Worm (Caenorhabditis elegans) whole organism, L3 larva: ENCODE measurements around the gene C18E9.2.

Source experiments
- R02D3.7 ChIP-seq: fragments of 150-350 bp; optimal IDR thresholded peaks from 2 replicates; lab custom pipeline; 2014; ENCODE audit warnings: missing biosample characterization, missing genetic modification characterization
- egl-27 ChIP-seq: sonication (generic microtip); optimal IDR thresholded peaks from 4 replicates; lab custom pipeline; 2017; ENCODE audit warnings: missing biosample characterization, missing genetic modification reagents, missing genetic modification characterization
- elt-1 ChIP-seq: fragments of 150-350 bp; optimal IDR thresholded peaks from 2 replicates; lab custom pipeline; 2014; ENCODE audit warnings: missing biosample characterization, missing genetic modification characterization
- fkh-10 ChIP-seq: sonication (generic microtip); optimal IDR thresholded peaks from 2 replicates; lab custom pipeline; 2017; ENCODE audit warnings: missing biosample characterization, missing genetic modification reagents, missing genetic modification characterization
- fos-1 ChIP-seq: fragments of 150-350 bp; optimal IDR thresholded peaks from 2 replicates; lab custom pipeline; 2014; ENCODE audit warnings: missing biosample characterization, missing genetic modification characterization
- lin-39 ChIP-seq: fragments of 150-350 bp; optimal IDR thresholded peaks from 2 replicates; lab custom pipeline; 2018; ENCODE audit warnings: missing biosample characterization, missing genetic modification reagents, missing genetic modification characterization
- nhr-23 ChIP-seq: fragments of 150-350 bp; optimal IDR thresholded peaks from 2 replicates; lab custom pipeline; 2014; ENCODE audit warnings: missing biosample characterization, missing genetic modification reagents, missing genetic modification characterization
- nhr-237 ChIP-seq: fragments of 150-350 bp; optimal IDR thresholded peaks from 2 replicates; lab custom pipeline; 2014; ENCODE audit warnings: missing biosample characterization, missing genetic modification characterization
- nhr-25 ChIP-seq: sonication (generic microtip); optimal IDR thresholded peaks from 2 replicates; lab custom pipeline; 2017; ENCODE audit warnings: missing biosample characterization, missing genetic modification characterization
- pqm-1 ChIP-seq: fragments of 150-350 bp; optimal IDR thresholded peaks from 2 replicates; lab custom pipeline; 2017; ENCODE audit warnings: missing biosample characterization, missing genetic modification characterization, inconsistent platforms
- unc-62 ChIP-seq: fragments of 150-350 bp; sonication (generic microtip); optimal IDR thresholded peaks from 4 replicates; lab custom pipeline; 2014; ENCODE audit warnings: missing biosample characterization, missing genetic modification reagents, missing genetic modification characterization
- ztf-11 ChIP-seq: fragments of 150-350 bp; optimal IDR thresholded peaks from 2 replicates; lab custom pipeline; 2014; ENCODE audit warnings: missing biosample characterization, missing genetic modification characterization

ce11 chrII:8922140-8922539 is 42.7 kb upstream of the C18E9.2 start, which contains the start of gene B0457.6:
- TF ChIP-seq pqm-1 (peak; percentile 70), nhr-237 (tag; lab: Kevin White, UChicago) (no peak), fkh-10 (GFP tag; lab: Kevin White, UChicago) (no peak), R02D3.7 (no peak), fos-1 (tag; lab: Kevin White, UChicago) (no peak), nhr-23 (tag; lab: Kevin White, UChicago) (no peak), nhr-25 (no peak), elt-1 (tag; lab: Kevin White, UChicago) (no peak), ztf-11 (tag; lab: Kevin White, UChicago) (no peak), egl-27 (tag; lab: Kevin White, UChicago) (no peak), lin-39 (tag; lab: Kevin White, UChicago) (peak; percentile 43), unc-62 (GFP tag; lab: Kevin White, UChicago) (no peak)
